Worm (Caenorhabditis elegans) whole organism, midembryonic: ENCODE results near the gene Y54F10BM.6.

ENCODE experiments used
- T22C8.4 ChIP-seq: fragments of 200-800 bp; sonication (Bioruptor generic); IDR thresholded peaks from 2 replicates; pipeline ENCODE4 v1.3.6; 2022; ENCODE audit warnings: missing genetic modification characterization, missing compliant biosample characterization
- cog-1 ChIP-seq: sonication (generic microtip); optimal IDR thresholded peaks from 2 replicates; lab custom pipeline; 2016; ENCODE audit warnings: missing genetic modification characterization, missing compliant biosample characterization
- flt-1 ChIP-seq: fragments of 200-800 bp; sonication (Bioruptor generic); IDR thresholded peaks from 2 replicates; pipeline ENCODE4 v1.3.6; 2022; ENCODE audit warnings: missing genetic modification characterization, missing compliant biosample characterization
- med-1 ChIP-seq: sonication (generic microtip); optimal IDR thresholded peaks from 2 replicates; lab custom pipeline; 2017; ENCODE audit warnings: missing genetic modification characterization, mild to moderate bottlenecking, missing compliant biosample characterization, antibody characterized with exemption, missing genetic modification reagents; ENCODE audit not compliant: insufficient read depth
- ref-1 ChIP-seq: fragments of 200-800 bp; sonication (Bioruptor generic); conservative IDR thresholded peaks from 2 replicates; pipeline ENCODE4 v1.3.6; 2022; ENCODE audit warnings: missing genetic modification reagents, missing genetic modification characterization, missing compliant biosample characterization
- tab-1 ChIP-seq: fragments of 200-800 bp; sonication (Bioruptor generic); IDR thresholded peaks from 2 replicates; pipeline ENCODE4 v1.3.6; 2022; ENCODE audit warnings: missing genetic modification characterization, missing compliant biosample characterization
- ztf-23 ChIP-seq: fragments of 200-800 bp; sonication (Bioruptor generic); IDR thresholded peaks from 2 replicates; pipeline ENCODE4 v1.3.6; 2022; ENCODE audit warnings: missing genetic modification reagents, missing genetic modification characterization, missing compliant biosample characterization
- ztf-29 ChIP-seq: fragments of 200-800 bp; sonication (Bioruptor generic); IDR thresholded peaks from 2 replicates; pipeline ENCODE4 v1.3.6; 2022; ENCODE audit warnings: missing genetic modification reagents, missing genetic modification characterization, missing compliant biosample characterization

ce11 chrIII:2304867-2305266, 41.8 kb downstream of the Y54F10BM.6 start, which contains the start of gene Y54F10BM.9:
- no peak for TF ChIP-seq flt-1 (GFP tag; lab: Robert Waterston, UW)
- TF ChIP-seq tab-1 (GFP tag; lab: Robert Waterston, UW): no peak
- TF ChIP-seq T22C8.4 (GFP tag; lab: Robert Waterston, UW): no peak
- no peak for TF ChIP-seq ztf-23 (GFP tag; lab: Robert Waterston, UW)
- TF ChIP-seq med-1 (GFP tag; lab: Kevin White, UChicago): no peak
- peak; percentile 5 for TF ChIP-seq cog-1 (tag; lab: Kevin White, UChicago)
- no peak for TF ChIP-seq ztf-29 (GFP tag; lab: Robert Waterston, UW)
- TF ChIP-seq ref-1 (GFP tag; lab: Robert Waterston, UW): 0 out of 2 replicates have a peak, but pooled peaks have one; percentile 13
